Worm (Caenorhabditis elegans) whole organism, L2 larva: ENCODE data around the gene F28C10.3.

Experiments used
- aly-2 ChIP-seq: fragments of 150-350 bp; optimal IDR thresholded peaks from 2 replicates; lab custom pipeline; 2014; ENCODE audit warnings: missing biosample characterization, missing genetic modification characterization
- ama-1 ChIP-seq: fragments of 150-350 bp; optimal IDR thresholded peaks from 2 replicates; lab custom pipeline; 2018; ENCODE audit warnings: inconsistent platforms
- blmp-1 ChIP-seq: sonication (generic microtip); optimal IDR thresholded peaks from 2 replicates; lab custom pipeline; 2017; ENCODE audit warnings: missing genetic modification characterization, mild to moderate bottlenecking, missing compliant biosample characterization, antibody characterized with exemption, moderate library complexity; ENCODE audit not compliant: insufficient read depth
- ceh-16 ChIP-seq: fragments of 150-350 bp; optimal IDR thresholded peaks from 2 replicates; lab custom pipeline; 2014; ENCODE audit warnings: missing biosample characterization, missing genetic modification characterization
- egl-27 ChIP-seq: sonication (generic microtip); optimal IDR thresholded peaks from 3 replicates; lab custom pipeline; 2017; ENCODE audit warnings: missing biosample characterization, missing genetic modification reagents, missing genetic modification characterization
- mbf-1 ChIP-seq: sonication (generic microtip); optimal IDR thresholded peaks from 2 replicates; lab custom pipeline; 2017; ENCODE audit warnings: missing biosample characterization, missing genetic modification characterization
- mdl-1 ChIP-seq, 2 experiments: fragments of 150-350 bp in 1 of 2; sonication (generic microtip) in 1 of 2; optimal IDR thresholded peaks; 2 replicates each; lab custom pipeline; 2017; ENCODE audit warnings: missing biosample characterization in 2 of 2, missing genetic modification characterization in 2 of 2
- nhr-10 ChIP-seq: sonication (generic microtip); optimal IDR thresholded peaks from 2 replicates; lab custom pipeline; 2017; ENCODE audit warnings: missing biosample characterization, missing genetic modification characterization
- nhr-11 ChIP-seq: fragments of 150-350 bp; optimal IDR thresholded peaks from 2 replicates; lab custom pipeline; 2014; ENCODE audit warnings: missing biosample characterization, missing genetic modification characterization
- nhr-12 ChIP-seq: fragments of 150-350 bp; optimal IDR thresholded peaks from 2 replicates; lab custom pipeline; 2014; ENCODE audit warnings: missing biosample characterization, missing genetic modification characterization
- skn-1 ChIP-seq: sonication (generic microtip); optimal IDR thresholded peaks from 2 replicates; lab custom pipeline; 2017; ENCODE audit warnings: missing biosample characterization, missing genetic modification characterization
- unc-39 ChIP-seq: fragments of 150-350 bp; optimal IDR thresholded peaks from 2 replicates; lab custom pipeline; 2014; ENCODE audit warnings: missing biosample characterization, missing genetic modification characterization
- ztf-11 ChIP-seq: sonication (generic microtip); optimal IDR thresholded peaks from 2 replicates; lab custom pipeline; 2017; ENCODE audit warnings: missing biosample characterization, missing genetic modification characterization

DNA sequence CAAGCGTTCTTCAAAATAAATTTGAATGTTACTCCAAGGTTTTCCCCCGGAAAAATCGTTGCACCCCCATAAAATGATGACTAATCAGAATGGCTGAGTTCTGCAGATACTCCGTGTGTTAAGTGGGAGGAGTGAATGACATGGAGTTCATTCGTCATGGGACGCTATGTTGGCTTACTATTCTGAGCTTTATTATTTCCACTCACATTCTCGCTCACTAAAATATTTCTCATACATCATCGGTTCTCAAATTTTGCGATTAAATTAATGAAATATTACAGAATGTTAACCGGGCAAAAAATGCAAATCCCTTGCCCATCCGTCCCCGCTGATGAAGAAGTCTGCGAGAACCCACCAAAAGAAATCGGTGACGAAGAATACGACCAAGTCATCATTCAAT lies 7.2 kb upstream of the F28C10.3 start, which contains the start of gene F28C10.1:
- no peak for TF ChIP-seq egl-27 (tag; lab: Kevin White, UChicago)
- TF ChIP-seq mdl-1 (tag; optimal IDR thresholded peaks at IDR 0.05; lab: Kevin White, UChicago) = no peak
- TF ChIP-seq nhr-12 = no peak
- TF ChIP-seq ama-1 (lab: Kevin White, UChicago) = no peak
- no peak for TF ChIP-seq nhr-11 (tag; lab: Kevin White, UChicago)
- TF ChIP-seq ceh-16 (tag; lab: Kevin White, UChicago) = no peak
- TF ChIP-seq mbf-1 = no peak
- TF ChIP-seq unc-39 (tag; lab: Kevin White, UChicago) = no peak
- TF ChIP-seq aly-2 = no peak
- TF ChIP-seq nhr-10 = no peak
- TF ChIP-seq skn-1 (tag; lab: Kevin White, UChicago) = no peak
- no peak for TF ChIP-seq ztf-11 (tag; lab: Kevin White, UChicago)
- TF ChIP-seq blmp-1 (tag; lab: Kevin White, UChicago) = no peak
